Worm (Caenorhabditis elegans) whole organism, late embryonic: Measurements from ENCODE around the gene Y41C4A.11.

Experiments
- fkh-10 ChIP-seq: fragments of 150-350 bp; optimal IDR thresholded peaks from 2 replicates; lab custom pipeline; 2014; ENCODE audit warnings: missing biosample characterization, missing genetic modification reagents, missing genetic modification characterization
- gmeb-2 ChIP-seq: sonication (generic microtip); optimal IDR thresholded peaks from 2 replicates; lab custom pipeline; 2016; ENCODE audit warnings: missing genetic modification characterization, inconsistent platforms, missing compliant biosample characterization

ce11 chrIII:11742191-11742590 lies 22.5 kb downstream of the Y41C4A.11 start:
- no peak for TF ChIP-seq fkh-10 (GFP tag; lab: Kevin White, UChicago)
- TF ChIP-seq gmeb-2 (tag; lab: Kevin White, UChicago): no peak
